Fruit fly (Drosophila melanogaster) whole organism, embryonic: Measurements from ENCODE around the gene Mal-B2.

ENCODE experiments used
- CG14014 ChIP-seq: fragments of 200-800 bp; sonication (Bioruptor generic); IDR thresholded peaks from 2 replicates; pipeline ENCODE4 v1.3.6; 2022; ENCODE audit warnings: missing biosample characterization, missing genetic modification characterization
- CG17359 ChIP-seq: fragments of 200-800 bp; sonication (Bioruptor generic); optimal IDR thresholded peaks from 3 replicates; lab custom pipeline; 2018; ENCODE audit warnings: missing biosample characterization, mild to moderate bottlenecking, missing genetic modification characterization, moderate library complexity
- Hsf ChIP-seq: fragments of 200-800 bp; sonication (Bioruptor generic); optimal IDR thresholded peaks from 3 replicates; lab custom pipeline; 2016; ENCODE audit warnings: missing biosample characterization, missing genetic modification characterization
- MBD-R2 ChIP-seq: fragments of 200-800 bp; sonication (Bioruptor generic); IDR thresholded peaks from 2 replicates; pipeline ENCODE4 v1.3.6; 2022; ENCODE audit warnings: missing biosample characterization, missing genetic modification characterization
- cato ChIP-seq: fragments of 200-800 bp; sonication (Bioruptor generic); optimal IDR thresholded peaks from 2 replicates; lab custom pipeline; 2016; ENCODE audit warnings: missing biosample characterization, missing genetic modification characterization, borderline replicate concordance
- so ChIP-seq: fragments of 200-800 bp; sonication (Bioruptor generic); IDR thresholded peaks from 3 replicates; pipeline ENCODE4 v1.3.6; 2022; ENCODE audit warnings: missing biosample characterization, missing genetic modification characterization

DNA sequence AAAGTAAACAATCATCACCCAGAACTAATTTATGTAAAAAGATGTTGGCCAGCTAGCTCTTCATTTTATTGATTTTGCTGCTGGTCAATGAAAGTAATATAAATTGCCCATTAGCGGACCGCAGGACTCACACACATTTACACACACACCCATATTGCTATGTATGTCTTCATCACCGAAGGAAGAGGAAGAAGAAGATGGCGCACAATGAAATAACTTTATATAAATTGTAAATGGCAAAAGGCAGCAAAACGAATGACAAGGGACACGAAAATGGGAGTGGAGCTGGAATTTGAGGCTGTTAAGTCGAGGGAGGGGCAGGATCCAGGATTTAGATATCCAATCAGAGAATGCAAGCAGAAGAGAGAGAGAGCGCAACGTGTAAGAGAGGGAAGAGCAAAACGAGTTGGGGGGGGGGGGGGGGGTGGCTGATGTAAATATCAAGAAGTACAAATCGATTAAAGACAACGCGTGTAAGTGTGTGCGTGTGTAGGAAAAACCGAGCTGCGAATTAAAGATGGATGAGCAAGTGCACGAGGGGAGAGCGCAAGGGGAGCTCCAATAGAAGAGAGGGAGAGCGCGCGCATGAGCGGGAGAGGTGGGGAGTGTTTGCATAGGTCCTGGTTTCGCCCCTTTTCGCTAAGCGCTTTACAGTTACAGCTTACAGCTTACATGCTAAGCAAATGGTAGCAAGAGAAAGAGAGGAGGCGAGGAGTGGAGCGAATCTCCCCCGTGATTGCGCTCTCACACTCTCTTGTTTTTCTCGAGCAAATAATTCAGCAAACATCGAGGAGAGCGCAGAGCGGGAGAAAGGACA, 45.3 kb upstream of the Mal-B2 start:
- TF ChIP-seq Hsf (GFP tag; lab: Kevin White, UChicago), result no peak
- no peak for TF ChIP-seq CG17359 (tag; lab: Kevin White, UChicago)
- TF ChIP-seq cato, result no peak
- no peak for TF ChIP-seq CG14014 (GFP tag; lab: Robert Waterston, UW)
- TF ChIP-seq MBD-R2 (GFP tag; lab: Robert Waterston, UW), result no peak
- no peak for TF ChIP-seq so (GFP tag; lab: Robert Waterston, UW)
